Worm (Caenorhabditis elegans) whole organism, midembryonic: ENCODE data around the gene sru-8.

ENCODE experiments used
- T22C8.4 ChIP-seq: fragments of 200-800 bp; sonication (Bioruptor generic); IDR thresholded peaks from 2 replicates; pipeline ENCODE4 v1.3.6; 2022; ENCODE audit warnings: missing genetic modification characterization, missing compliant biosample characterization
- cog-1 ChIP-seq: sonication (generic microtip); optimal IDR thresholded peaks from 2 replicates; lab custom pipeline; 2016; ENCODE audit warnings: missing genetic modification characterization, missing compliant biosample characterization
- flt-1 ChIP-seq: fragments of 200-800 bp; sonication (Bioruptor generic); IDR thresholded peaks from 2 replicates; pipeline ENCODE4 v1.3.6; 2022; ENCODE audit warnings: missing genetic modification characterization, missing compliant biosample characterization
- klf-2 ChIP-seq: fragments of 200-800 bp; sonication (Bioruptor generic); conservative IDR thresholded peaks from 2 replicates; pipeline ENCODE4 v1.3.6; 2022; ENCODE audit warnings: missing genetic modification reagents, missing genetic modification characterization, missing compliant biosample characterization
- med-1 ChIP-seq: sonication (generic microtip); optimal IDR thresholded peaks from 2 replicates; lab custom pipeline; 2017; ENCODE audit warnings: missing genetic modification characterization, mild to moderate bottlenecking, missing compliant biosample characterization, antibody characterized with exemption, missing genetic modification reagents; ENCODE audit not compliant: insufficient read depth
- ref-1 ChIP-seq: fragments of 200-800 bp; sonication (Bioruptor generic); conservative IDR thresholded peaks from 2 replicates; pipeline ENCODE4 v1.3.6; 2022; ENCODE audit warnings: missing genetic modification reagents, missing genetic modification characterization, missing compliant biosample characterization
- tab-1 ChIP-seq: fragments of 200-800 bp; sonication (Bioruptor generic); IDR thresholded peaks from 2 replicates; pipeline ENCODE4 v1.3.6; 2022; ENCODE audit warnings: missing genetic modification characterization, missing compliant biosample characterization
- ztf-23 ChIP-seq: fragments of 200-800 bp; sonication (Bioruptor generic); IDR thresholded peaks from 2 replicates; pipeline ENCODE4 v1.3.6; 2022; ENCODE audit warnings: missing genetic modification reagents, missing genetic modification characterization, missing compliant biosample characterization
- ztf-29 ChIP-seq: fragments of 200-800 bp; sonication (Bioruptor generic); IDR thresholded peaks from 2 replicates; pipeline ENCODE4 v1.3.6; 2022; ENCODE audit warnings: missing genetic modification reagents, missing genetic modification characterization, missing compliant biosample characterization

sru-8 gene

DNA sequence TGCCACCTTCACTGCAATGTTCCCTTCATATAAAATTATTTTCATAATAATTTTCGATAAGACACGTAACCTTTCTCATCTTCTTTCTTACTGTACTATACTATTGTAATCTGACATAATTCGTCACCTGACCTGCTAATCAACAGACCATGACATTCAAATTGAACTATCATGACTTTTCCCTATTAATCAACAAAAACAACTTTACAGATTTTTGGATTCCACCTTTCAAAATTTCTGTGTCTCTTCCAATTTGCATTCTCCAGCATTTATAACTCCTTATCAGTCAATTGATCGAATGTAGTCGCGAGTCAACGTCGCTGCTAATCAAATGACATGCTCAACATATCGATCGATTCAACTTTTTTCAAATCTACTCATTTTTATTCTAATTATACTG, 46.0 kb downstream of the sru-8 start, which contains the start of gene fshr-1:
TSS of gene fshr-1 (plus strand) at position 209 of the 400 bp plus-strand sequence.
- TF ChIP-seq ztf-29 (GFP tag; lab: Robert Waterston, UW) (no peak), ref-1 (GFP tag; lab: Robert Waterston, UW) (no peak), ztf-23 (GFP tag; lab: Robert Waterston, UW) (no peak), cog-1 (tag; lab: Kevin White, UChicago) (no peak), T22C8.4 (no peak), flt-1 (GFP tag; lab: Robert Waterston, UW) (no peak), med-1 (GFP tag; lab: Kevin White, UChicago) (no peak), klf-2 (GFP tag; lab: Robert Waterston, UW) (no peak), tab-1 (GFP tag; lab: Robert Waterston, UW) (no peak)
